Worm (Caenorhabditis elegans) whole organism, L3 larva: ENCODE data around the gene fbxa-76.
A peak's percentile ranks its signal among the peaks of the same experiment; 100 is the strongest.

Source experiments
- elt-1 ChIP-seq: fragments of 150-350 bp; optimal IDR thresholded peaks from 2 replicates; lab custom pipeline; 2014; ENCODE audit warnings: missing biosample characterization, missing genetic modification characterization
- elt-3 ChIP-seq, 3 experiments: fragments of 150-350 bp in 1 of 3; sonication (generic microtip) in 2 of 3; optimal IDR thresholded peaks; 2 replicates in 2 of 3; 4 replicates in 1 of 3; lab custom pipeline; 2014 to 2017; ENCODE audit warnings: missing biosample characterization in 3 of 3, missing genetic modification characterization in 3 of 3
- eor-1 ChIP-seq, 2 experiments: fragments of 150-350 bp; optimal IDR thresholded peaks; 2 replicates each; lab custom pipeline; 2014 to 2018; ENCODE audit warnings: missing biosample characterization in 2 of 2, missing genetic modification characterization in 2 of 2
- fkh-10 ChIP-seq: sonication (generic microtip); optimal IDR thresholded peaks from 2 replicates; lab custom pipeline; 2017; ENCODE audit warnings: missing biosample characterization, missing genetic modification reagents, missing genetic modification characterization
- lin-39 ChIP-seq: fragments of 150-350 bp; optimal IDR thresholded peaks from 2 replicates; lab custom pipeline; 2018; ENCODE audit warnings: missing biosample characterization, missing genetic modification reagents, missing genetic modification characterization
- nhr-76 ChIP-seq: fragments of 150-350 bp; sonication (generic microtip); optimal IDR thresholded peaks from 5 replicates; lab custom pipeline; 2014; ENCODE audit warnings: missing biosample characterization, missing genetic modification characterization
- sea-2 ChIP-seq: fragments of 150-350 bp; sonication (generic microtip); optimal IDR thresholded peaks from 4 replicates; lab custom pipeline; 2014; ENCODE audit warnings: missing biosample characterization, missing genetic modification reagents, missing genetic modification characterization
- skn-1 ChIP-seq: fragments of 150-350 bp; optimal IDR thresholded peaks from 2 replicates; lab custom pipeline; 2014; ENCODE audit warnings: missing biosample characterization, missing genetic modification characterization
- snpc-4 ChIP-seq: fragments of 150-350 bp; optimal IDR thresholded peaks from 2 replicates; lab custom pipeline; 2014; ENCODE audit warnings: missing biosample characterization, missing genetic modification characterization
- unc-62 ChIP-seq: fragments of 150-350 bp; sonication (generic microtip); optimal IDR thresholded peaks from 4 replicates; lab custom pipeline; 2014; ENCODE audit warnings: missing biosample characterization, missing genetic modification reagents, missing genetic modification characterization
- ztf-11 ChIP-seq: fragments of 150-350 bp; optimal IDR thresholded peaks from 2 replicates; lab custom pipeline; 2014; ENCODE audit warnings: missing biosample characterization, missing genetic modification characterization
- ztf-4 ChIP-seq: fragments of 150-350 bp; optimal IDR thresholded peaks from 2 replicates; lab custom pipeline; 2014; ENCODE audit warnings: missing biosample characterization, missing genetic modification characterization

DNA sequence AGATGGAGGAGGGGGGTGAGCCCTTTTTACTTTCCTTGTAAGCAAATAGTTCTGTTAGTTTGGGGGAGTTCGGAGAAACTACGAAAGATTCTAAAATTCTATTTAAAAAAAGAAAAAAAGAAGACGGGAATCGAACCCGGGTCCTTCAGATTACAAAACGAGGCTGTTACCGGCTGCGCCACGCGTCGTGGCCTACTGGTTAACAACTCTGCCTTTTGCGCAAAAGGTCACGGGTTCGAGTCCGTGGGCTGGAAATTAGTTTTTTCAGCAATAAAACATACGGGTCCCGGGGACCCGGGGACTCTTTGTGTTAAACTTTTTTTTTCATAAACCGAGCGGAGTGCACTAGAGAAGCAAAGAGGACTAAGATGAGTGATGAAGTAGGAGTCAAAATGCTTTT is 17.8 kb downstream of the fbxa-76 start:
- TF ChIP-seq lin-39 (peak; percentile 20), sea-2 (GFP tag; lab: Kevin White, UChicago) (no peak), snpc-4 (tag; lab: Kevin White, UChicago) (no peak), unc-62 (GFP tag; lab: Kevin White, UChicago) (no peak), ztf-11 (no peak), ztf-4 (tag; lab: Kevin White, UChicago) (no peak), skn-1 (tag; lab: Kevin White, UChicago) (no peak), elt-3 (tag; optimal IDR thresholded peaks at IDR 0.05; lab: Kevin White, UChicago) (no peak), eor-1 (tag; optimal IDR thresholded peaks at IDR 0.05; lab: Kevin White, UChicago) (no peak), fkh-10 (GFP tag; lab: Kevin White, UChicago) (no peak), nhr-76 (tag; lab: Kevin White, UChicago) (no peak), elt-1 (tag; lab: Kevin White, UChicago) (no peak)
